Worm (Caenorhabditis elegans) whole organism, midembryonic: ENCODE data around the gene F36H5.12.

Experiments used
- T22C8.4 ChIP-seq: fragments of 200-800 bp; sonication (Bioruptor generic); IDR thresholded peaks from 2 replicates; pipeline ENCODE4 v1.3.6; 2022; ENCODE audit warnings: missing genetic modification characterization, missing compliant biosample characterization
- flt-1 ChIP-seq: fragments of 200-800 bp; sonication (Bioruptor generic); IDR thresholded peaks from 2 replicates; pipeline ENCODE4 v1.3.6; 2022; ENCODE audit warnings: missing genetic modification characterization, missing compliant biosample characterization
- klf-2 ChIP-seq: fragments of 200-800 bp; sonication (Bioruptor generic); conservative IDR thresholded peaks from 2 replicates; pipeline ENCODE4 v1.3.6; 2022; ENCODE audit warnings: missing genetic modification reagents, missing genetic modification characterization, missing compliant biosample characterization
- med-1 ChIP-seq: sonication (generic microtip); optimal IDR thresholded peaks from 2 replicates; lab custom pipeline; 2017; ENCODE audit warnings: missing genetic modification characterization, mild to moderate bottlenecking, missing compliant biosample characterization, antibody characterized with exemption, missing genetic modification reagents; ENCODE audit not compliant: insufficient read depth
- ref-1 ChIP-seq: fragments of 200-800 bp; sonication (Bioruptor generic); conservative IDR thresholded peaks from 2 replicates; pipeline ENCODE4 v1.3.6; 2022; ENCODE audit warnings: missing genetic modification reagents, missing genetic modification characterization, missing compliant biosample characterization
- ztf-29 ChIP-seq: fragments of 200-800 bp; sonication (Bioruptor generic); IDR thresholded peaks from 2 replicates; pipeline ENCODE4 v1.3.6; 2022; ENCODE audit warnings: missing genetic modification reagents, missing genetic modification characterization, missing compliant biosample characterization

DNA sequence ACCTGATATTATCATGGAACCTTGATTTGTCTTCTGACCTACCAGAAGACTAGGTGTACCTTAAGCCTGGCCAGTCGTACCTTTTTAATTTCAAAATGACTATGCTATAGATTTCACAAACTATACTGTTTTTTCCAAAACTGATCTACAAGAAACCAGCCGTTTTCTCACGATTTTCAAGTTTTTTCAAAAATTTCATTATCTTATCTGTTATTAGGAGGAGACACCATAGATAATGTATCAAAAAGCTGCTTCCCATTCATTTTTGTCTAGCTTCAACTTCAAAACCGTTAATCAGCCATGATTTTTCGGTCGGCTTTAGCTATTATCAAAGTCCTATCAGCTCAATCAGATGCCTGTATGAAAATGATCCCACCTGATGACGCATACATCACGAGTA, at the start of gene F36H5.12:
- TF ChIP-seq T22C8.4 (GFP tag; lab: Robert Waterston, UW) (no peak), med-1 (GFP tag; lab: Kevin White, UChicago) (no peak), flt-1 (GFP tag; lab: Robert Waterston, UW) (no peak), ref-1 (no peak), klf-2 (no peak), ztf-29 (GFP tag; lab: Robert Waterston, UW) (no peak)
